Worm (Caenorhabditis elegans): ENCODE data around the gene tbc-12.

The tbc-12 gene

DNA sequence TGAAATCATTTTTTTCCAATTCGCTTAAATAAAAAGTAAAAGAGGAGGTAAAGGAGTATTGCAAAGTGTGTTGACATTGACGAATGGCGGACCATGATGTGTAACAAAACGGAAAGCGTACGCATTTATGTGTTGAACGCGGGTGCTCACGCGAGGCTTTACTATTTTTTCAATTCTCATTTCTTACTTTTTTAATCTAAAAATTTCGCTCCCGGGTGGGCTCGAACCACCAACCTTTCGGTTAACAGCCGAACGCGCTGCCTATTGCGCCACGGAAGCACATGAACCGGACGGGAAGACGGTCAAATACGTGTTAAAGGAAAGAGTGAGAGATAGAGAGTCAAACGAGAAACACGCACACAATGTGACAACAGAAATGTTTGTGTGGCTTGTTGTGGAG is 17.1 kb upstream of the tbc-12 start (continued):
- TF ChIP-seq lir-3 (tag; optimal IDR thresholded peaks at IDR 0.05) (peak; percentile 74), aha-1 (tag) (peak; percentile 92), lsy-2 (tag; optimal IDR thresholded peaks at IDR 0.05) (peak in 1 of 2 experiments; percentile 65), arid-1 (GFP tag; conservative IDR thresholded peaks at IDR 0.05) (peak; percentile 73)

DNA sequence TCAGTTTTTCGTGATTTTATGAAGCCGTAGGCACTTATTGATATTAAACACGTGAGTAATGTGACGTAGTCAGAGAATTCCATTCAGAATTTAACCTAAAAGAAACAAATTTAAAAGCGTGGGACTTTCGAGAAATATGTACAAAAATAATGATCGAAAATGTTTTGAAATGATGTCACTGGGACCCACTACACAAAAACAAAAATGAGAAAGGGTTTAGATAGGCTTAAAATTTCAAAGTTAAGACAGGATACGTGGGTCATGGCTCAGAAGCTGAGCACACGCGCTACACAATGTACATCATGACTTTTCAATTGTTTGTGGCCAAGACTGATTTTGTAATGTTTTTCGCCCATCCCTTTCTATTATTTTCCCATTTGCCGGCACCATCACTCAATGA is 16.6 kb upstream of the tbc-12 start, which contains the start of gene smvt-1:
Gene smvt-1 (minus strand): TSS at position 101 of the 400 bp plus-strand sequence.
- TF ChIP-seq F26F4.8 (GFP tag; conservative IDR thresholded peaks at IDR 0.05): no peak
- TF ChIP-seq pqm-1 (tag; optimal IDR thresholded peaks at IDR 0.05): no peak
- no peak for TF ChIP-seq madf-5 (GFP tag; IDR thresholded peaks at IDR 0.05)

DNA sequence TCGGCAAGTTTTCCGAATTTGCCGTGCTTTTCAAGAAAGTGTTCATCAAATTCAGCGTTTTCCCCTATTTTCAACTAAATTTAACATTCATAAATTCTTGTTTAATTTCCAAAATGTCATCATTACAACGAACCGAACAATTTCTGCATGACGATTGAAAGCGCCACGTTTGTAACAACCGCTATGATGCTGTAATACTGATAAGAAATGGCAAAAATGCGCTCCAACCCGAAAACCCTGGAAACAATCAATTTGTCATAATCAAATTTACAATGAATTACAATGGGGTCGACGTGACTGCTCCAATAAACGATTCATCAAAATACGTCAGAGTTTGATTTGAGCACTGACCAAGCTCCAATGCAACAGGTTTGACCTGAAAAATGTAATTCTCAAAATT is 12.4 kb upstream of the tbc-12 start:
- TF ChIP-seq mxl-3 (GFP tag; optimal IDR thresholded peaks at IDR 0.05): peak; percentile 7
- no peak for TF ChIP-seq unc-62 (GFP tag; optimal IDR thresholded peaks at IDR 0.05 in 1 of 2)
- no peak for TF ChIP-seq unc-62 (tag; optimal IDR thresholded peaks at IDR 0.05)
- TF ChIP-seq hlh-11 (tag; optimal IDR thresholded peaks at IDR 0.05): peak; percentile 43
- TF ChIP-seq lin-15B (tag; optimal IDR thresholded peaks at IDR 0.05): no peak
- TF ChIP-seq nhr-102 (tag; optimal IDR thresholded peaks at IDR 0.05): no peak
- TF ChIP-seq dmd-6 (GFP tag; IDR thresholded peaks at IDR 0.05): peak; percentile 64
- TF ChIP-seq daf-16 (GFP tag; optimal IDR thresholded peaks at IDR 0.05): no peak
- peak; percentile 72 for TF ChIP-seq daf-16 (tag; optimal IDR thresholded peaks at IDR 0.05)
- no peak for TF ChIP-seq daf-12 (tag; optimal IDR thresholded peaks at IDR 0.05)
- no peak for TF ChIP-seq ceh-28 (tag; optimal IDR thresholded peaks at IDR 0.05)
- peak; percentile 59 for TF ChIP-seq nhr-28 (tag; optimal IDR thresholded peaks at IDR 0.05)
- TF ChIP-seq hlh-30 (tag; optimal IDR thresholded peaks at IDR 0.05; ENCODE audit: insufficient read depth): peak; percentile 22
- peak; percentile 4 for TF ChIP-seq nhr-77 (tag; optimal IDR thresholded peaks at IDR 0.05)
- no peak for TF ChIP-seq ceh-82 (tag; optimal IDR thresholded peaks at IDR 0.05)
- TF ChIP-seq dve-1 (tag; optimal IDR thresholded peaks at IDR 0.05; ENCODE audit: insufficient read depth): peak; percentile 49
- TF ChIP-seq pqm-1 (tag; optimal IDR thresholded peaks at IDR 0.05): peak; percentile 70
- TF ChIP-seq php-3 (GFP tag; IDR thresholded peaks at IDR 0.05): peak; percentile 83
- peak; percentile 1 for TF ChIP-seq mes-2 (tag; optimal IDR thresholded peaks at IDR 0.05; ENCODE audit: poor library complexity, severe bottlenecking)

- TF ChIP-seq lin-38 (GFP tag; IDR thresholded peaks at IDR 0.05) (no peak), hlh-11 (tag; optimal IDR thresholded peaks at IDR 0.05) (peak; percentile 59), daf-16 (GFP tag; optimal IDR thresholded peaks at IDR 0.05) (no peak), daf-16 (tag; optimal IDR thresholded peaks at IDR 0.05) (peak; percentile 86), ZK546.5 (tag; optimal IDR thresholded peaks at IDR 0.05) (no peak), dmd-6 (GFP tag; IDR thresholded peaks at IDR 0.05) (peak; percentile 56), F10B5.3 (tag; optimal IDR thresholded peaks at IDR 0.05) (no peak), hlh-30 (tag; optimal IDR thresholded peaks at IDR 0.05; ENCODE audit: insufficient read depth) (peak; percentile 34), nhr-28 (tag; optimal IDR thresholded peaks at IDR 0.05) (peak; percentile 59), mep-1 (tag; optimal IDR thresholded peaks at IDR 0.05) (peak; percentile 21), arid-1 (GFP tag; conservative IDR thresholded peaks at IDR 0.05) (0 out of 2 replicates have a peak, but pooled peaks have one; percentile 40), egl-43 (GFP tag; IDR thresholded peaks at IDR 0.05) (0 out of 2 replicates have a peak, but pooled peaks have one; percentile 36)
Measured at ce11 chrX:2543353-2543752, 11.1 kb upstream of the tbc-12 start.

- no peak for TF ChIP-seq snpc-4 (tag; optimal IDR thresholded peaks at IDR 0.05)
- TF ChIP-seq ZK337.2 (GFP tag; IDR thresholded peaks at IDR 0.05): no peak
- no peak for TF ChIP-seq nhr-25 (tag; optimal IDR thresholded peaks at IDR 0.05; ENCODE audit: borderline replicate concordance, insufficient read depth)
- TF ChIP-seq sdz-12 (GFP tag; optimal IDR thresholded peaks at IDR 0.05): no peak
- peak; percentile 59 for TF ChIP-seq dmd-6 (GFP tag; IDR thresholded peaks at IDR 0.05)
- TF ChIP-seq dve-1 (tag; optimal IDR thresholded peaks at IDR 0.05; ENCODE audit: insufficient read depth): peak; percentile 58
- TF ChIP-seq nhr-10 (tag; optimal IDR thresholded peaks at IDR 0.05): peak; percentile 5
- TF ChIP-seq nhr-11 (tag; optimal IDR thresholded peaks at IDR 0.05): no peak
- peak; percentile 42 for TF ChIP-seq hlh-30 (tag; optimal IDR thresholded peaks at IDR 0.05; ENCODE audit: insufficient read depth)
- TF ChIP-seq F10B5.3 (tag; optimal IDR thresholded peaks at IDR 0.05): no peak
- peak in 1 of 2 experiments; percentile 89 for TF ChIP-seq unc-62 (GFP tag; optimal IDR thresholded peaks at IDR 0.05 in 1 of 2)
- no peak for TF ChIP-seq unc-62 (tag; optimal IDR thresholded peaks at IDR 0.05)
- peak in 1 of 2 experiments; percentile 5 for TF ChIP-seq mdl-1 (tag; optimal IDR thresholded peaks at IDR 0.05)
- no peak for TF ChIP-seq unc-39 (tag; optimal IDR thresholded peaks at IDR 0.05)
- no peak for TF ChIP-seq skn-1 (tag; optimal IDR thresholded peaks at IDR 0.05)
- TF ChIP-seq ceh-44 (GFP tag; IDR thresholded peaks at IDR 0.05): no peak
- TF ChIP-seq hif-1 (tag; optimal IDR thresholded peaks at IDR 0.05): no peak
- no peak for TF ChIP-seq set-16 (GFP tag; IDR thresholded peaks at IDR 0.05)
- TF ChIP-seq Y5F2A.4 (GFP tag; optimal IDR thresholded peaks at IDR 0.05): no peak
Measured at ce11 chrX:2541003-2541521, 8.8 kb upstream of the tbc-12 start, which contains the start of gene F52H2.3. Gene F52H2.3, minus strand, starts transcription at chrX:2541053.
